Worm (Caenorhabditis elegans) whole organism, late embryonic: ENCODE measurements around the gene rde-12.

ENCODE experiments used
- pat-9 ChIP-seq: fragments of 200-800 bp; sonication (Bioruptor generic); optimal IDR thresholded peaks from 2 replicates; lab custom pipeline; 2018; ENCODE audit warnings: mild to moderate bottlenecking, missing genetic modification characterization, moderate library complexity, missing compliant biosample characterization
- pha-4 ChIP-seq: fragments of 150-350 bp; optimal IDR thresholded peaks from 2 replicates; lab custom pipeline; 2018; ENCODE audit warnings: missing biosample characterization, missing genetic modification reagents, missing genetic modification characterization
- pqm-1 ChIP-seq: sonication (generic microtip); optimal IDR thresholded peaks from 2 replicates; lab custom pipeline; 2016; ENCODE audit warnings: missing genetic modification characterization, missing compliant biosample characterization
- tbx-2 ChIP-seq: sonication (generic microtip); optimal IDR thresholded peaks from 2 replicates; lab custom pipeline; 2016; ENCODE audit warnings: missing genetic modification characterization, missing compliant biosample characterization
- unc-3 ChIP-seq, 2 experiments: fragments of 200-800 bp in 1 of 2; sonication (Bioruptor generic) in 1 of 2; sonication (generic microtip) in 1 of 2; conservative IDR thresholded peaks in 1 of 2; optimal IDR thresholded peaks in 1 of 2; 2 replicates each; pipeline versions ENCODE4 v1.3.6 to Lab custom; 2016 to 2022; ENCODE audit warnings: missing compliant biosample characterization in 2 of 2, missing genetic modification characterization in 2 of 2, missing genetic modification reagents in 1 of 2
- unc-42 ChIP-seq: sonication (generic microtip); optimal IDR thresholded peaks from 2 replicates; lab custom pipeline; 2016; ENCODE audit warnings: missing genotype, missing genetic modification characterization, missing compliant biosample characterization

ce11 chrV:13671911-13672639 lies 6.9 kb downstream of the rde-12 start, which contains the start of the genes mip-2 and F58G11.4:
- TF ChIP-seq pqm-1 (tag; lab: Kevin White, UChicago), result no peak
- TF ChIP-seq pha-4 (tag; lab: Kevin White, UChicago), result no peak
- TF ChIP-seq unc-42 (tag; lab: Kevin White, UChicago), result no peak
- TF ChIP-seq tbx-2 (tag; lab: Kevin White, UChicago), result no peak
- no peak for TF ChIP-seq pat-9 (tag; lab: Kevin White, UChicago)
- no peak for TF ChIP-seq unc-3 (GFP tag; conservative IDR thresholded peaks at IDR 0.05; lab: Robert Waterston, UW)
- TF ChIP-seq unc-3 (tag; optimal IDR thresholded peaks at IDR 0.05; lab: Kevin White, UChicago), result no peak
